Fruit fly (Drosophila melanogaster) whole organism, embryonic: ENCODE measurements around the gene VhaSFD.

ENCODE experiments used
- Antp ChIP-seq: fragments of 200-800 bp; sonication (Bioruptor generic); optimal IDR thresholded peaks from 3 replicates; lab custom pipeline; 2016; ENCODE audit warnings: missing biosample characterization, missing genetic modification characterization
- BEAF-32 ChIP-seq: fragments of 200-800 bp; sonication (Bioruptor generic); optimal IDR thresholded peaks from 3 replicates; lab custom pipeline; 2017; ENCODE audit warnings: missing biosample characterization, missing genetic modification characterization, mild to moderate bottlenecking, moderate library complexity, missing genetic modification reagents
- CG10147 ChIP-seq: fragments of 200-800 bp; sonication (Bioruptor generic); optimal IDR thresholded peaks from 2 replicates; lab custom pipeline; 2019; ENCODE audit warnings: missing biosample characterization, mild to moderate bottlenecking, missing genetic modification characterization, moderate library complexity
- CG10209 ChIP-seq: fragments of 200-800 bp; sonication (Bioruptor generic); optimal IDR thresholded peaks from 3 replicates; lab custom pipeline; 2017; ENCODE audit warnings: missing biosample characterization, mild to moderate bottlenecking, missing genetic modification characterization, missing genetic modification reagents
- CG11093 ChIP-seq: fragments of 200-800 bp; sonication (Bioruptor generic); IDR thresholded peaks from 3 replicates; pipeline ENCODE4 v1.3.6; 2022; ENCODE audit warnings: missing biosample characterization, missing genetic modification characterization
- CG11695 ChIP-seq: fragments of 200-800 bp; sonication (Bioruptor generic); IDR thresholded peaks from 3 replicates; pipeline ENCODE4 v1.3.6; 2022; ENCODE audit warnings: missing biosample characterization, missing genetic modification characterization
- CG11723 ChIP-seq: fragments of 200-800 bp; sonication (Bioruptor generic); optimal IDR thresholded peaks from 2 replicates; lab custom pipeline; 2017; ENCODE audit warnings: missing biosample characterization, mild to moderate bottlenecking, missing genetic modification characterization
- CG12071 ChIP-seq: fragments of 200-800 bp; sonication (Bioruptor generic); optimal IDR thresholded peaks from 3 replicates; lab custom pipeline; 2018; ENCODE audit warnings: missing biosample characterization, mild to moderate bottlenecking, missing genetic modification characterization
- CG12236 ChIP-seq: fragments of 200-800 bp; sonication (Bioruptor generic); optimal IDR thresholded peaks from 2 replicates; lab custom pipeline; 2016; ENCODE audit warnings: missing biosample characterization, missing genetic modification characterization
- CG12391 ChIP-seq: fragments of 200-800 bp; sonication (Bioruptor generic); optimal IDR thresholded peaks from 3 replicates; lab custom pipeline; 2018; ENCODE audit warnings: missing biosample characterization, mild to moderate bottlenecking, missing genetic modification characterization, moderate library complexity
- CG13123 ChIP-seq: fragments of 200-800 bp; sonication (Bioruptor generic); optimal IDR thresholded peaks from 2 replicates; lab custom pipeline; 2016; ENCODE audit warnings: missing biosample characterization, missing genetic modification characterization
- CG14710 ChIP-seq: fragments of 200-800 bp; sonication (Bioruptor generic); optimal IDR thresholded peaks from 3 replicates; lab custom pipeline; 2019; ENCODE audit warnings: missing biosample characterization, mild to moderate bottlenecking, missing genetic modification characterization, moderate library complexity
- CG15073 ChIP-seq: fragments of 200-800 bp; sonication (Bioruptor generic); optimal IDR thresholded peaks from 2 replicates; lab custom pipeline; 2016; ENCODE audit warnings: missing biosample characterization, missing genetic modification characterization
- CG1647 ChIP-seq: fragments of 200-800 bp; sonication (Bioruptor generic); optimal IDR thresholded peaks from 3 replicates; lab custom pipeline; 2016; ENCODE audit warnings: missing biosample characterization, missing genetic modification characterization
- CG18599 ChIP-seq: fragments of 200-800 bp; sonication (Bioruptor generic); optimal IDR thresholded peaks from 3 replicates; lab custom pipeline; 2017; ENCODE audit warnings: missing biosample characterization, missing genetic modification characterization, mild to moderate bottlenecking, moderate library complexity, missing genetic modification reagents
- CG2116 ChIP-seq: fragments of 200-800 bp; sonication (Bioruptor generic); optimal IDR thresholded peaks from 3 replicates; lab custom pipeline; 2018; ENCODE audit warnings: missing biosample characterization, mild to moderate bottlenecking, missing genetic modification characterization
- CG2889 ChIP-seq: fragments of 200-800 bp; sonication (Bioruptor generic); IDR thresholded peaks from 3 replicates; pipeline ENCODE4 v1.3.6; 2022; ENCODE audit warnings: missing biosample characterization, missing genetic modification characterization
- CG31388 ChIP-seq: fragments of 200-800 bp; sonication (Bioruptor generic); optimal IDR thresholded peaks from 2 replicates; lab custom pipeline; 2016; ENCODE audit warnings: missing biosample characterization, missing genetic modification characterization
- CG32532 ChIP-seq: fragments of 200-800 bp; sonication (Bioruptor generic); IDR thresholded peaks from 2 replicates; pipeline ENCODE4 v1.3.6; 2022; ENCODE audit warnings: missing biosample characterization, missing genetic modification characterization
- CG34422 ChIP-seq: fragments of 200-800 bp; sonication (Bioruptor generic); IDR thresholded peaks from 3 replicates; pipeline ENCODE4 v1.3.6; 2022; ENCODE audit warnings: missing biosample characterization, missing genetic modification characterization
- CG4424 ChIP-seq: fragments of 200-800 bp; sonication (Bioruptor generic); optimal IDR thresholded peaks from 3 replicates; lab custom pipeline; 2016; ENCODE audit warnings: missing biosample characterization, missing genetic modification characterization
- CG9797 ChIP-seq: fragments of 200-800 bp; sonication (Bioruptor generic); optimal IDR thresholded peaks from 3 replicates; lab custom pipeline; 2018; ENCODE audit warnings: missing biosample characterization, mild to moderate bottlenecking, missing genetic modification characterization
- Hmx ChIP-seq: fragments of 200-800 bp; sonication (Bioruptor generic); optimal IDR thresholded peaks from 2 replicates; lab custom pipeline; 2016; ENCODE audit warnings: missing biosample characterization, missing genetic modification characterization
- Max ChIP-seq: fragments of 200-800 bp; sonication (Bioruptor generic); optimal IDR thresholded peaks from 2 replicates; lab custom pipeline; 2016; ENCODE audit warnings: missing biosample characterization, mild to moderate bottlenecking, missing genetic modification characterization
- NFAT ChIP-seq: fragments of 200-800 bp; sonication (Bioruptor generic); IDR thresholded peaks from 2 replicates; pipeline ENCODE4 v1.3.6; 2022; ENCODE audit warnings: missing biosample characterization, missing genetic modification characterization
- Sry-β ChIP-seq: fragments of 200-800 bp; sonication (Bioruptor generic); optimal IDR thresholded peaks from 2 replicates; lab custom pipeline; 2018; ENCODE audit warnings: missing biosample characterization, mild to moderate bottlenecking, missing genetic modification characterization, moderate library complexity
- Taf1 ChIP-seq: fragments of 200-800 bp; sonication (Bioruptor generic); IDR thresholded peaks from 2 replicates; pipeline ENCODE4 v1.3.6; 2022; ENCODE audit warnings: missing biosample characterization, missing genetic modification characterization
- Trl ChIP-seq, 3 experiments: fragments of >200 bp in 2 of 3; fragments of 200-800 bp in 1 of 3; sonication (Bioruptor generic) in 1 of 3; optimal IDR thresholded peaks; 2 replicates in 1 of 3; 3 replicates in 2 of 3; lab custom pipeline; 2016 to 2017; ENCODE audit warnings: missing biosample characterization in 1 of 3, missing genetic modification characterization in 1 of 3
- ab ChIP-seq: fragments of 200-800 bp; sonication (Bioruptor generic); optimal IDR thresholded peaks from 2 replicates; lab custom pipeline; 2016; ENCODE audit warnings: missing biosample characterization, missing genetic modification characterization
- cad ChIP-seq: fragments of >200 bp; optimal IDR thresholded peaks from 2 replicates; lab custom pipeline; 2017; ENCODE audit warnings: missing biosample characterization, missing genetic modification characterization
- caup ChIP-seq: fragments of 200-800 bp; sonication (Bioruptor generic); optimal IDR thresholded peaks from 3 replicates; lab custom pipeline; 2017; ENCODE audit warnings: missing biosample characterization, mild to moderate bottlenecking, missing genetic modification characterization, moderate library complexity; ENCODE audit not compliant: severe bottlenecking
- chm ChIP-seq: fragments of 200-800 bp; sonication (Bioruptor generic); IDR thresholded peaks from 2 replicates; pipeline ENCODE4 v1.3.6; 2022; ENCODE audit warnings: missing biosample characterization, missing genetic modification characterization
- crc ChIP-seq: fragments of 200-800 bp; sonication (Bioruptor generic); optimal IDR thresholded peaks from 2 replicates; lab custom pipeline; 2016; ENCODE audit warnings: missing biosample characterization, missing genetic modification characterization
- cwo ChIP-seq: fragments of 200-800 bp; sonication (Bioruptor generic); optimal IDR thresholded peaks from 3 replicates; lab custom pipeline; 2017; ENCODE audit warnings: missing biosample characterization, missing genetic modification characterization, mild to moderate bottlenecking, moderate library complexity, missing genetic modification reagents
- danr ChIP-seq: fragments of 200-800 bp; sonication (Bioruptor generic); IDR thresholded peaks from 2 replicates; pipeline ENCODE4 v1.3.6; 2022; ENCODE audit warnings: missing biosample characterization, missing genetic modification characterization
- dmrt11E ChIP-seq: fragments of 200-800 bp; sonication (Bioruptor generic); optimal IDR thresholded peaks from 3 replicates; lab custom pipeline; 2018; ENCODE audit warnings: missing biosample characterization, mild to moderate bottlenecking, missing genetic modification characterization, moderate library complexity
- fd3F ChIP-seq: fragments of 200-800 bp; sonication (Bioruptor generic); optimal IDR thresholded peaks from 2 replicates; lab custom pipeline; 2018; ENCODE audit warnings: missing biosample characterization, mild to moderate bottlenecking, missing genetic modification characterization, moderate library complexity
- fru ChIP-seq: fragments of >200 bp; optimal IDR thresholded peaks from 2 replicates; lab custom pipeline; 2017
- gcm ChIP-seq: fragments of 200-800 bp; sonication (Bioruptor generic); optimal IDR thresholded peaks from 2 replicates; lab custom pipeline; 2019; ENCODE audit warnings: missing biosample characterization, mild to moderate bottlenecking, missing genetic modification characterization, moderate library complexity
- gsb-n ChIP-seq: fragments of 200-800 bp; sonication (Bioruptor generic); optimal IDR thresholded peaks from 3 replicates; lab custom pipeline; 2018; ENCODE audit warnings: missing biosample characterization, mild to moderate bottlenecking, missing genetic modification characterization
- hb ChIP-seq: fragments of 200-800 bp; sonication (Bioruptor generic); IDR thresholded peaks from 3 replicates; pipeline ENCODE4 v1.3.6; 2022; ENCODE audit warnings: missing biosample characterization, missing genetic modification characterization; ENCODE audit not compliant: partially characterized antibody
- inv ChIP-seq: fragments of 200-800 bp; sonication (Bioruptor generic); IDR thresholded peaks from 2 replicates; pipeline ENCODE4 v1.3.6; 2022; ENCODE audit warnings: missing biosample characterization, missing genetic modification characterization; ENCODE audit not compliant: partially characterized antibody
- pum ChIP-seq: fragments of 200-800 bp; sonication (Bioruptor generic); optimal IDR thresholded peaks from 2 replicates; lab custom pipeline; 2016; ENCODE audit warnings: missing biosample characterization, missing genetic modification characterization
- row ChIP-seq: fragments of 200-800 bp; sonication (Bioruptor generic); IDR thresholded peaks from 3 replicates; pipeline ENCODE4 v1.3.6; 2022; ENCODE audit warnings: missing biosample characterization, missing genetic modification characterization
- salm ChIP-seq: fragments of 200-800 bp; sonication (Bioruptor generic); optimal IDR thresholded peaks from 2 replicates; lab custom pipeline; 2018; ENCODE audit warnings: missing biosample characterization, mild to moderate bottlenecking, missing genetic modification characterization
- seq ChIP-seq: fragments of 200-800 bp; sonication (Bioruptor generic); IDR thresholded peaks from 2 replicates; pipeline ENCODE4 v1.3.6; 2022; ENCODE audit warnings: missing biosample characterization, missing genetic modification characterization
- unc-4 ChIP-seq: fragments of 200-800 bp; sonication (Bioruptor generic); IDR thresholded peaks from 2 replicates; pipeline ENCODE4 v1.3.6; 2022; ENCODE audit warnings: missing biosample characterization, missing genetic modification characterization; ENCODE audit not compliant: partially characterized antibody
- zfh1 ChIP-seq: fragments of 200-800 bp; sonication (Bioruptor generic); IDR thresholded peaks from 3 replicates; pipeline ENCODE4 v1.3.6; 2022; ENCODE audit warnings: missing biosample characterization, missing genetic modification characterization

VhaSFD gene

dm6 chr2L:16719643-16720515, 7.7 kb downstream of the VhaSFD start, which contains the start of gene Cyt-c-p (continued):
- TF ChIP-seq CG2889 (GFP tag; lab: Robert Waterston, UW) (no peak), row (GFP tag; lab: Robert Waterston, UW) (peak; percentile 44; the same call in 2 of the 3 replicates), CG9797 (peak; percentile 98), CG14710 (tag; lab: Kevin White, UChicago) (peak; percentile 75), ab (GFP tag; lab: Kevin White, UChicago) (no peak), Max (GFP tag; lab: Kevin White, UChicago) (peak; percentile 28), CG12236 (GFP tag; lab: Kevin White, UChicago) (no peak), CG4424 (GFP tag; lab: Kevin White, UChicago) (no peak), CG11695 (no peak), dmrt11E (tag; lab: Kevin White, UChicago) (peak; percentile 17), CG12071 (GFP tag; lab: Kevin White, UChicago) (no peak), danr (no peak), CG18599 (GFP tag; lab: Kevin White, UChicago) (peak; percentile 71), CG12391 (peak; percentile 55), chm (GFP tag; lab: Robert Waterston, UW) (peak; percentile 67; the same call in 1 of the 2 replicates), fd3F (no peak), CG31388 (GFP tag; lab: Kevin White, UChicago) (no peak), CG15073 (GFP tag; lab: Kevin White, UChicago) (no peak), pum (GFP tag; lab: Kevin White, UChicago) (no peak), gcm (GFP tag; lab: Kevin White, UChicago) (peak; percentile 40), BEAF-32 (GFP tag; lab: Kevin White, UChicago) (peak; percentile 85), CG11723 (no peak), Hmx (no peak), inv (peak; percentile 46; the same call in 1 of the 2 replicates), CG13123 (no peak), NFAT (GFP tag; lab: Robert Waterston, UW) (peak; percentile 58; the same call in 1 of the 2 replicates), crc (GFP tag; lab: Kevin White, UChicago) (no peak), seq (0 out of 2 replicates have a peak, but pooled peaks have one; percentile 10), zfh1 (no peak), salm (tag; lab: Kevin White, UChicago) (peak; percentile 6), Sry-β (GFP tag; lab: Kevin White, UChicago) (no peak), CG1647 (GFP tag; lab: Kevin White, UChicago) (no peak), CG10147 (peak; percentile 43), Taf1 (GFP tag; lab: Robert Waterston, UW) (no peak), Trl (optimal IDR thresholded peaks at IDR 0.05; lab: Kevin White, UChicago) (peak; percentile 40 to 71), Trl (GFP tag; optimal IDR thresholded peaks at IDR 0.05; lab: Kevin White, UChicago) (peak; percentile 8), gsb-n (tag; lab: Kevin White, UChicago) (peak; percentile 13), CG32532 (GFP tag; lab: Robert Waterston, UW) (peak; percentile 7; the same call in 1 of the 2 replicates), CG2116 (GFP tag; lab: Kevin White, UChicago) (peak; percentile 76), CG10209 (GFP tag; lab: Kevin White, UChicago) (peak; percentile 33), Antp (GFP tag; lab: Kevin White, UChicago) (no peak), caup (peak; percentile 52), CG11093 (GFP tag; lab: Robert Waterston, UW) (no peak), cwo (GFP tag; lab: Kevin White, UChicago) (peak; percentile 20), cad (peak; percentile 54), CG34422 (GFP tag; lab: Robert Waterston, UW) (no peak; the same call in 2 of the 3 replicates), hb (0 out of 3 replicates have a peak, but pooled peaks have one; percentile 24), unc-4 (peak; percentile 66), fru (lab: Kevin White, UChicago) (no peak)
